Worm (Caenorhabditis elegans): Measurements from ENCODE around the gene F41H10.12.

The F41H10.12 gene

DNA sequence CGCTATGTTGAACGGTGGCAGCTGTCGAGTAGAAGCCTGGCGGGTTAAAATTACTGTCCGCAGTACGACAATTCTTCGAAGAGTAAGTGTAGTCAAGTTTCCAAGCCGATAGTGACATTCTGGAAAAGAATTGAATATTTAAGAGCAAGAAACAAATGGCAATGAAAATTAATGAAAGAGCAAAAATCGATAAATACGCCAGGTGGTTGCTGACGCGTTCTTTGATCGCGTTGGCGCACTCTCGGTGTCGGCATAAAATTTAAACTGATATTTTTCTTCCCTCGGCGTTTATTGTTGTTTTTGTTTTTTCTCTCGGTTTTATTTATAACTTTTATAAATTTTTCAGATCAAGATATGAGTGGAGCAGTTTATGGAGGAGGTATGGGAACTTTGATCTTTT is 9.6 kb downstream of the F41H10.12 start, which contains the start of the genes perm-3 and swsn-6 (continued):
- no peak for TF ChIP-seq ceh-32 (tag; optimal IDR thresholded peaks at IDR 0.05; ENCODE audit: poor library complexity)
- no peak for TF ChIP-seq dmd-9 (GFP tag; IDR thresholded peaks at IDR 0.05)
- TF ChIP-seq sdz-12 (GFP tag; optimal IDR thresholded peaks at IDR 0.05) = no peak
- TF ChIP-seq ceh-20 (GFP tag; IDR thresholded peaks at IDR 0.05) = no peak
- TF ChIP-seq Y5F2A.4 (GFP tag; optimal IDR thresholded peaks at IDR 0.05) = no peak
- no peak for TF ChIP-seq lin-29 (GFP tag; IDR thresholded peaks at IDR 0.05)
- TF ChIP-seq dpl-1 (GFP tag; optimal IDR thresholded peaks at IDR 0.05) = peak; percentile 86
- peak; percentile 64 for TF ChIP-seq ztf-7 (tag; optimal IDR thresholded peaks at IDR 0.05)
- no peak for TF ChIP-seq nhr-111 (GFP tag; optimal IDR thresholded peaks at IDR 0.05)
- peak; percentile 90 for TF ChIP-seq mes-2 (tag; optimal IDR thresholded peaks at IDR 0.05; ENCODE audit: poor library complexity, severe bottlenecking)
- TF ChIP-seq tra-1 (GFP tag; IDR thresholded peaks at IDR 0.05) = no peak
- 0 out of 2 replicates have a peak, but pooled peaks have one; percentile 36 for TF ChIP-seq madf-9 (GFP tag; conservative IDR thresholded peaks at IDR 0.05)
- peak; percentile 41 for TF ChIP-seq T20F7.1 (GFP tag; optimal IDR thresholded peaks at IDR 0.05)
- no peak for TF ChIP-seq zip-2 (tag; optimal IDR thresholded peaks at IDR 0.05)
- TF ChIP-seq lin-13 (GFP tag; optimal IDR thresholded peaks at IDR 0.05) = peak; percentile 63
- TF ChIP-seq cey-2 (tag; optimal IDR thresholded peaks at IDR 0.05; ENCODE audit: borderline replicate concordance, insufficient read depth) = no peak
- TF ChIP-seq lin-39 (tag; optimal IDR thresholded peaks at IDR 0.05) = no peak
- TF ChIP-seq pqm-1 (tag; optimal IDR thresholded peaks at IDR 0.05) = no peak
- peak in 1 of 2 experiments; percentile 27 for TF ChIP-seq daf-16 (GFP tag; optimal IDR thresholded peaks at IDR 0.05)
- TF ChIP-seq daf-16 (tag; optimal IDR thresholded peaks at IDR 0.05) = peak; percentile 44
- no peak for TF ChIP-seq ZK546.5 (tag; optimal IDR thresholded peaks at IDR 0.05)
- TF ChIP-seq egl-27 (tag; optimal IDR thresholded peaks at IDR 0.05) = no peak

- TF ChIP-seq F26F4.8 (GFP tag; conservative IDR thresholded peaks at IDR 0.05) (no peak), mdt-29 (GFP tag; IDR thresholded peaks at IDR 0.05) (no peak), arid-1 (GFP tag; conservative IDR thresholded peaks at IDR 0.05) (no peak), set-16 (GFP tag; IDR thresholded peaks at IDR 0.05) (no peak), attf-4 (tag; optimal IDR thresholded peaks at IDR 0.05) (no peak), ztf-7 (tag; optimal IDR thresholded peaks at IDR 0.05) (no peak), spr-3 (GFP tag; optimal IDR thresholded peaks at IDR 0.05) (no peak), T20F7.1 (GFP tag; optimal IDR thresholded peaks at IDR 0.05) (no peak), rbr-2 (tag; optimal IDR thresholded peaks at IDR 0.05) (no peak), aly-2 (tag; optimal IDR thresholded peaks at IDR 0.05) (no peak), lin-15B (tag; optimal IDR thresholded peaks at IDR 0.05) (no peak), nhr-6 (tag; optimal IDR thresholded peaks at IDR 0.05) (no peak), dmd-8 (GFP tag; IDR thresholded peaks at IDR 0.05) (no peak), ama-1 (optimal IDR thresholded peaks at IDR 0.05) (no peak), nhr-111 (GFP tag; optimal IDR thresholded peaks at IDR 0.05) (no peak), duxl-1 (tag; optimal IDR thresholded peaks at IDR 0.05; ENCODE audit: poor library complexity) (no peak), nhr-41 (GFP tag; IDR thresholded peaks at IDR 0.05) (no peak), ceh-28 (tag; optimal IDR thresholded peaks at IDR 0.05) (no peak), R02D3.7 (tag; optimal IDR thresholded peaks at IDR 0.05) (no peak), dpl-1 (GFP tag; optimal IDR thresholded peaks at IDR 0.05) (no peak)
Observed at ce11 chrIV:5396769-5397168, 11.6 kb downstream of the F41H10.12 start, which contains the start of gene ZK616.3. Gene ZK616.3 (plus strand): TSS chrIV:5397069.

- TF ChIP-seq lsy-2 (tag; optimal IDR thresholded peaks at IDR 0.05) = no peak
- no peak for TF ChIP-seq nhr-42 (GFP tag; IDR thresholded peaks at IDR 0.05)
- TF ChIP-seq egl-27 (tag; optimal IDR thresholded peaks at IDR 0.05) = no peak
- TF ChIP-seq spr-3 (GFP tag; optimal IDR thresholded peaks at IDR 0.05) = no peak
- TF ChIP-seq Y5F2A.4 (GFP tag; optimal IDR thresholded peaks at IDR 0.05) = no peak
- no peak for TF ChIP-seq ceh-82 (tag; optimal IDR thresholded peaks at IDR 0.05)
- no peak for TF ChIP-seq tag-97 (GFP tag; IDR thresholded peaks at IDR 0.05)
- no peak for TF ChIP-seq lin-15B (tag; optimal IDR thresholded peaks at IDR 0.05)
- TF ChIP-seq zfp-3 (GFP tag; conservative IDR thresholded peaks at IDR 0.05) = no peak
- TF ChIP-seq ceh-44 (GFP tag; IDR thresholded peaks at IDR 0.05) = no peak
- TF ChIP-seq Y48G9A.11 (GFP tag; IDR thresholded peaks at IDR 0.05) = no peak
- no peak for TF ChIP-seq ceh-28 (tag; optimal IDR thresholded peaks at IDR 0.05)
- TF ChIP-seq daf-16 (GFP tag; optimal IDR thresholded peaks at IDR 0.05) = no peak
- no peak for TF ChIP-seq daf-16 (tag; optimal IDR thresholded peaks at IDR 0.05)
- no peak for TF ChIP-seq daf-19 (GFP tag; conservative IDR thresholded peaks at IDR 0.05)
- TF ChIP-seq cey-2 (tag; optimal IDR thresholded peaks at IDR 0.05; ENCODE audit: borderline replicate concordance, insufficient read depth) = no peak
Observed at ce11 chrIV:5397539-5397938, 12.4 kb downstream of the F41H10.12 start, which contains the start of gene ZK616.2. Gene ZK616.2 (plus strand): TSS chrIV:5397839.

Measured in whole organism, L4 larva.